Worm (Caenorhabditis elegans): ENCODE data around the gene snb-7.

The snb-7 gene

ce11 chrIV:12531047-12531446 lies 29.6 kb upstream of the snb-7 start, which contains the start of gene F53B2.5:
Gene F53B2.5, minus strand, starts transcription at chrIV:12531147.
- TF ChIP-seq mep-1 (tag; optimal IDR thresholded peaks at IDR 0.05): no peak
- no peak for TF ChIP-seq nhr-2 (tag; optimal IDR thresholded peaks at IDR 0.05)

DNA sequence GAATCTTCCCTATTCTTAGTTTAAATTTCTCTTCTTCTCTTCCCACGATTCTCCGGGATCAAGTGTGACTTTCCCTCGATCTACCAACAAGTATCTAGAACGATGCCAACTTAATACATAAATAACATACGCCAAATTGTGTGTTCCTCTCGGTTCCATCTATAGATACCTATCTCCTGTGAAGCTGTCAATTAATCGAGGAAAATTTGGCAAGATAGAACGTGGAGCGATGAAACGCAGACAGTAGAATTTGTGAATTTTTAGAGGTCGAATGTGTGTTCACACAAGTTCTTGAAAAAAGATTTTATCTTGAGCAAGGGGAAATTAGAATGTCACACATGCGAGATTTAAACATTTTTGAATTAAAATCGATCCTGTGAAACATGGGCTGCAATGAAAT lies 29.2 kb upstream of the snb-7 start:
- TF ChIP-seq ztf-11 (tag; optimal IDR thresholded peaks at IDR 0.05) (no peak), ces-1 (GFP tag; optimal IDR thresholded peaks at IDR 0.05) (no peak), unc-62 (GFP tag; optimal IDR thresholded peaks at IDR 0.05) (no peak)

- TF ChIP-seq blmp-1 (tag; optimal IDR thresholded peaks at IDR 0.05): no peak
- no peak for TF ChIP-seq elt-3 (tag; optimal IDR thresholded peaks at IDR 0.05)
- peak; percentile 22 for TF ChIP-seq cnd-1 (tag; optimal IDR thresholded peaks at IDR 0.05)
- no peak for TF ChIP-seq bed-3 (GFP tag; optimal IDR thresholded peaks at IDR 0.05)
- peak; percentile 64 for TF ChIP-seq ceh-43 (GFP tag; optimal IDR thresholded peaks at IDR 0.05)
- no peak for TF ChIP-seq tbx-8 (GFP tag; optimal IDR thresholded peaks at IDR 0.05)
- TF ChIP-seq pha-4 (tag; optimal IDR thresholded peaks at IDR 0.05): no peak
- peak; percentile 56 for TF ChIP-seq sptf-1 (tag; optimal IDR thresholded peaks at IDR 0.05)
- no peak for TF ChIP-seq snpc-4 (tag; optimal IDR thresholded peaks at IDR 0.05)
Observed at ce11 chrIV:12536358-12536757, 24.3 kb upstream of the snb-7 start.

ce11 chrIV:12537694-12538093 lies 23.0 kb upstream of the snb-7 start:
- TF ChIP-seq cnd-1 (tag; optimal IDR thresholded peaks at IDR 0.05) (peak; percentile 8), zip-8 (tag; optimal IDR thresholded peaks at IDR 0.05) (peak; percentile 95), mls-2 (tag; optimal IDR thresholded peaks at IDR 0.05) (no peak), elt-1 (tag; optimal IDR thresholded peaks at IDR 0.05; ENCODE audit: borderline replicate concordance, insufficient read depth) (no peak), ham-2 (GFP tag; optimal IDR thresholded peaks at IDR 0.05) (no peak), ceh-39 (tag; optimal IDR thresholded peaks at IDR 0.05) (no peak), ceh-83 (GFP tag; optimal IDR thresholded peaks at IDR 0.05) (no peak), snpc-4 (tag; optimal IDR thresholded peaks at IDR 0.05) (no peak), lsy-2 (tag; optimal IDR thresholded peaks at IDR 0.05) (no peak), blmp-1 (tag; optimal IDR thresholded peaks at IDR 0.05) (no peak), mab-5 (tag; optimal IDR thresholded peaks at IDR 0.05) (no peak), sem-2 (GFP tag; optimal IDR thresholded peaks at IDR 0.05) (no peak), nhr-237 (tag; optimal IDR thresholded peaks at IDR 0.05) (no peak), nhr-2 (tag; optimal IDR thresholded peaks at IDR 0.05) (peak; percentile 88), ceh-43 (GFP tag; optimal IDR thresholded peaks at IDR 0.05) (no peak)

DNA sequence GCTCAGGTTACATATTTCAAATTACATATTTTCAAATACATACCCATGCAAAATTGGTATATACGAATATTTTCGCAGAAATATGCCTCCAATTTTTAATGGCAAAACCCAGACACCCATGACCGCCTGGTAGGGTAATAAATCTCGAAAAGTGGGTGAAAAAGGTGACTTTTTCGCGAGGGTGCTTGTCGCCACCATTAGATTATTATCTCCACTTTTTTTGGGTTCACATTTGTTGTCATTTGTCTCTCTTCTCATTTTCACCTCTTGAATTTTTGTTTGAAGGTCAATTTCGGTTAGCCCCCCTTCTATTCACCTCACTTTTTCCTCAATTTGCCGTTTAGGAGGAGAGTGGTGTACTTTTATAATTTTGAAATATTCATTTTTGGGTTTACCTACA lies 20.4 kb upstream of the snb-7 start:
- TF ChIP-seq nhr-237 (tag; optimal IDR thresholded peaks at IDR 0.05) (no peak), sem-2 (GFP tag; optimal IDR thresholded peaks at IDR 0.05) (no peak), drap-1 (GFP tag; optimal IDR thresholded peaks at IDR 0.05) (no peak), blmp-1 (tag; optimal IDR thresholded peaks at IDR 0.05) (no peak), ceh-39 (tag; optimal IDR thresholded peaks at IDR 0.05) (no peak), hlh-1 (tag; optimal IDR thresholded peaks at IDR 0.05) (no peak), ham-2 (GFP tag; optimal IDR thresholded peaks at IDR 0.05) (no peak), nhr-76 (tag; optimal IDR thresholded peaks at IDR 0.05) (no peak), sptf-1 (tag; optimal IDR thresholded peaks at IDR 0.05) (no peak), flh-1 (GFP tag; optimal IDR thresholded peaks at IDR 0.05) (no peak), cnd-1 (tag; optimal IDR thresholded peaks at IDR 0.05) (no peak), lin-13 (tag; optimal IDR thresholded peaks at IDR 0.05) (no peak), nhr-12 (tag; optimal IDR thresholded peaks at IDR 0.05) (no peak), mep-1 (tag; optimal IDR thresholded peaks at IDR 0.05) (no peak), ceh-43 (GFP tag; optimal IDR thresholded peaks at IDR 0.05) (no peak), nhr-28 (tag; optimal IDR thresholded peaks at IDR 0.05) (no peak)

ce11 chrIV:12542011-12542410 lies 18.7 kb upstream of the snb-7 start, which contains the start of gene ham-1:
Gene ham-1, plus strand, starts transcription at chrIV:12542183.
- TF ChIP-seq lin-32 (GFP tag; optimal IDR thresholded peaks at IDR 0.05) (no peak), mls-2 (tag; optimal IDR thresholded peaks at IDR 0.05) (no peak), hlh-1 (tag; optimal IDR thresholded peaks at IDR 0.05) (no peak), snpc-4 (tag; optimal IDR thresholded peaks at IDR 0.05) (no peak), elt-3 (tag; optimal IDR thresholded peaks at IDR 0.05) (no peak), bed-3 (GFP tag; optimal IDR thresholded peaks at IDR 0.05) (no peak), nhr-12 (tag; optimal IDR thresholded peaks at IDR 0.05) (no peak), nhr-2 (tag; optimal IDR thresholded peaks at IDR 0.05) (no peak), nhr-237 (tag; optimal IDR thresholded peaks at IDR 0.05) (no peak), ztf-11 (tag; optimal IDR thresholded peaks at IDR 0.05) (no peak), lin-13 (tag; optimal IDR thresholded peaks at IDR 0.05) (no peak), sptf-1 (tag; optimal IDR thresholded peaks at IDR 0.05) (no peak), mab-5 (tag; optimal IDR thresholded peaks at IDR 0.05) (no peak), mep-1 (tag; optimal IDR thresholded peaks at IDR 0.05) (no peak), unc-39 (tag; optimal IDR thresholded peaks at IDR 0.05) (no peak), flh-1 (GFP tag; optimal IDR thresholded peaks at IDR 0.05) (no peak), ces-1 (GFP tag; optimal IDR thresholded peaks at IDR 0.05) (no peak), M03D4.4 (tag; optimal IDR thresholded peaks at IDR 0.05) (no peak), ceh-83 (GFP tag; optimal IDR thresholded peaks at IDR 0.05) (no peak)
